Fruit fly (Drosophila melanogaster): ENCODE results near the gene CG33060.

CG33060 gene

dm6 chr3L:16317724-16318123 lies 13.1 kb upstream of the CG33060 start, which contains the start of gene Nplp3:
TSS of gene Nplp3 (plus strand) at chr3L:16318024.
- TF ChIP-seq sv (GFP tag; optimal IDR thresholded peaks at IDR 0.05) = no peak
- TF ChIP-seq lola (GFP tag; optimal IDR thresholded peaks at IDR 0.05) = no peak
- TF ChIP-seq dl (GFP tag; optimal IDR thresholded peaks at IDR 0.05; ENCODE audit: insufficient read depth in 1 of 2, partially characterized antibody in 2 of 2) = no peak
- TF ChIP-seq tai (GFP tag; optimal IDR thresholded peaks at IDR 0.05) = no peak
- TF ChIP-seq CG32264 (GFP tag; optimal IDR thresholded peaks at IDR 0.05) = no peak
- no peak for TF ChIP-seq CG9705 (GFP tag; optimal IDR thresholded peaks at IDR 0.05)
- no peak for TF ChIP-seq brk (GFP tag; optimal IDR thresholded peaks at IDR 0.05)
- TF ChIP-seq ey (GFP tag; optimal IDR thresholded peaks at IDR 0.05) = no peak

dm6 chr3L:16319399-16319906 lies 11.4 kb upstream of the CG33060 start, which contains the start of the genes CG13041 and CG13060:
TSS of gene CG13041 (minus strand) at chr3L:16319526.
TSS of gene CG13060 (plus strand) at chr3L:16319856.
- TF ChIP-seq OdsH (GFP tag; optimal IDR thresholded peaks at IDR 0.05) (no peak), woc (GFP tag; optimal IDR thresholded peaks at IDR 0.05) (no peak), Dif (GFP tag; optimal IDR thresholded peaks at IDR 0.05; ENCODE audit: partially characterized antibody) (no peak), CG32264 (GFP tag; optimal IDR thresholded peaks at IDR 0.05) (no peak), usp (GFP tag; optimal IDR thresholded peaks at IDR 0.05) (no peak), fru (GFP tag; optimal IDR thresholded peaks at IDR 0.05) (no peak), pan (optimal IDR thresholded peaks at IDR 0.05) (no peak), dmrt93B (GFP tag; optimal IDR thresholded peaks at IDR 0.05) (no peak), N (GFP tag; optimal IDR thresholded peaks at IDR 0.05) (no peak)

- TF ChIP-seq N (GFP tag; optimal IDR thresholded peaks at IDR 0.05) (no peak), Dfd (GFP tag; optimal IDR thresholded peaks at IDR 0.05) (no peak), Myc (optimal IDR thresholded peaks at IDR 0.05) (no peak), Hr78 (GFP tag; optimal IDR thresholded peaks at IDR 0.05) (no peak), Mio (GFP tag; optimal IDR thresholded peaks at IDR 0.05) (no peak), Hr83 (GFP tag; optimal IDR thresholded peaks at IDR 0.05; ENCODE audit: poor library complexity, severe bottlenecking) (no peak), Jra (GFP tag; optimal IDR thresholded peaks at IDR 0.05) (no peak), Dif (GFP tag; optimal IDR thresholded peaks at IDR 0.05; ENCODE audit: partially characterized antibody) (no peak), foxo (GFP tag; optimal IDR thresholded peaks at IDR 0.05) (no peak), sv (GFP tag; optimal IDR thresholded peaks at IDR 0.05) (no peak), dl (GFP tag; optimal IDR thresholded peaks at IDR 0.05; ENCODE audit: insufficient read depth in 1 of 2, partially characterized antibody in 2 of 2) (no peak)
Observed at dm6 chr3L:16321172-16321571, 9.7 kb upstream of the CG33060 start, which contains the start of gene CG42718. TSS of gene CG42718 (minus strand) at chr3L:16321272.

- TF ChIP-seq Hnf4 (GFP tag; optimal IDR thresholded peaks at IDR 0.05) (no peak), dl (GFP tag; optimal IDR thresholded peaks at IDR 0.05; ENCODE audit: insufficient read depth in 1 of 2, partially characterized antibody in 2 of 2) (no peak), Dfd (GFP tag; optimal IDR thresholded peaks at IDR 0.05) (no peak), HLH106 (tag; optimal IDR thresholded peaks at IDR 0.05) (no peak), sage (GFP tag; optimal IDR thresholded peaks at IDR 0.05) (no peak), foxo (GFP tag; optimal IDR thresholded peaks at IDR 0.05) (no peak), CG32264 (GFP tag; optimal IDR thresholded peaks at IDR 0.05) (no peak), usp (GFP tag; optimal IDR thresholded peaks at IDR 0.05) (no peak), N (GFP tag; optimal IDR thresholded peaks at IDR 0.05) (no peak), Rel (GFP tag; optimal IDR thresholded peaks at IDR 0.05) (no peak), Rel (tag; optimal IDR thresholded peaks at IDR 0.05) (no peak)
Observed at dm6 chr3L:16323372-16323771, 7.5 kb upstream of the CG33060 start, which contains the start of gene CG13059. TSS of gene CG13059 (plus strand) at chr3L:16323672.

dm6 chr3L:16326657-16327056 lies 4.2 kb upstream of the CG33060 start, which contains the start of the genes CG13040 and CG13039:
TSS of gene CG13040 (minus strand) at chr3L:16326757.
TSS of gene CG13039 (minus strand) at chr3L:16326762.
- no peak for TF ChIP-seq Hnf4 (GFP tag; optimal IDR thresholded peaks at IDR 0.05)
- TF ChIP-seq OdsH (GFP tag; optimal IDR thresholded peaks at IDR 0.05) = no peak
- TF ChIP-seq Abd-B (GFP tag; optimal IDR thresholded peaks at IDR 0.05) = no peak
- no peak for TF ChIP-seq dmrt93B (GFP tag; optimal IDR thresholded peaks at IDR 0.05)
- no peak for TF ChIP-seq lola (GFP tag; optimal IDR thresholded peaks at IDR 0.05)
- TF ChIP-seq Mio (GFP tag; optimal IDR thresholded peaks at IDR 0.05) = no peak
- TF ChIP-seq CG32264 (GFP tag; optimal IDR thresholded peaks at IDR 0.05) = no peak
- TF ChIP-seq Myc (optimal IDR thresholded peaks at IDR 0.05) = no peak
- no peak for TF ChIP-seq woc (GFP tag; optimal IDR thresholded peaks at IDR 0.05)
- TF ChIP-seq h (GFP tag; optimal IDR thresholded peaks at IDR 0.05) = no peak
- TF ChIP-seq GATAd (GFP tag; optimal IDR thresholded peaks at IDR 0.05) = no peak
- TF ChIP-seq Jra (GFP tag; optimal IDR thresholded peaks at IDR 0.05) = no peak
- no peak for TF ChIP-seq pan (optimal IDR thresholded peaks at IDR 0.05)
- no peak for TF ChIP-seq CG9705 (GFP tag; optimal IDR thresholded peaks at IDR 0.05)
- TF ChIP-seq ey (GFP tag; optimal IDR thresholded peaks at IDR 0.05) = no peak

Measured in whole organism, wandering third instar larva.